Fruit fly (Drosophila melanogaster) Kc167 (cell line): ENCODE measurements around the gene CG16957.

ENCODE experiments used
- Sin3A ChIP-seq: fragments of >200 bp; optimal IDR thresholded peaks from 2 replicates; lab custom pipeline; 2018; ENCODE audit warnings: missing external identifiers
- h ChIP-seq: fragments of >200 bp; optimal IDR thresholded peaks from 3 replicates; lab custom pipeline; 2018; ENCODE audit warnings: missing external identifiers
- psq ChIP-seq: fragments of >200 bp; optimal IDR thresholded peaks from 2 replicates; lab custom pipeline; 2017; ENCODE audit warnings: missing external identifiers
- ttk ChIP-seq: sonication (Bioruptor generic); optimal IDR thresholded peaks from 2 replicates; lab custom pipeline; 2017; ENCODE audit warnings: missing external identifiers

DNA sequence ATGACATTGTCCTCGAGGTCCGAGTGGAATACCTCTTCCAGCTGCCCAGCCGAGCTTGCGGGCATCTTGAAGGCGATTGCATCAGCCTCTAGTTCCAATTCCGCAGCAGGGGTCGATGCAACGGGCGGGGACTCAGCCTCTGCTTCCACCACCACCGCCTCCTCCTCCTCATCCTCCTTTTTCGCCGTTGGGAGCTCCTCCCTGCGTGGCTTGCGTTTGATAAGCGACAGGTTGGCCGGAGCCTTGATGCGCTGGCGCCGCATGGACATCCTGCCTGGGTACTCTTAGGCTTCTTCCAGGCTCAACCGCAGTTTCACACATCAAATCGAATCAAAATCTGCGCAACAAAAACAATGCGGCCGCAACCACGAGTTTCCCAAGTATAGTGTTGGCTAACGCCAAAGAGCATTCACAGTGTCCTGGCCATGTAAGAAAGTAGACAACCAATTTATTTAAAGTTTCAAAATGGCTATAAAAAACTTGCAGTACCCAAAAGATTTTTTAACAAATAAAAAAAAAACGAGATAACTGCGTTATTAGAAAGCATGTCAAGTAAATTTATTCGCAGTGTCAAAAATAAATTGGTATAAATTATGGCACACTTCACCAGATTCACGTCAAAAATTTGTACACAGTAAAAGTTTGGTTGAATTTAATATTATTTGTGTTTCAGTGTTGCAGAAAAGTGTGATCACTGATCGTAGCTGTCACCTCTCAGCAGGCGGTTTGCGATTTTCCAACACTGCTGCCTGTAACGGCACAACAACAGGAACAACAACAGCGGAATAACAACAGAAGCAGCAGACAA, 22.3 kb downstream of the CG16957 start, which contains the start of the genes Bdp1 and CG6565:
- TF ChIP-seq h (lab: Kevin White, UChicago) = no peak
- TF ChIP-seq ttk = no peak
- TF ChIP-seq psq = no peak
- no peak for TF ChIP-seq Sin3A (lab: Kevin White, UChicago)
